Worm (Caenorhabditis elegans) whole organism, L2 larva: ENCODE data around the gene unc-31.

Experiments used
- C34F6.9 ChIP-seq: fragments of 150-350 bp; optimal IDR thresholded peaks from 2 replicates; lab custom pipeline; 2014; ENCODE audit warnings: missing biosample characterization, missing genetic modification characterization
- F13H6.1 ChIP-seq: sonication (generic microtip); optimal IDR thresholded peaks from 2 replicates; lab custom pipeline; 2016; ENCODE audit warnings: missing genetic modification characterization, missing compliant biosample characterization
- R02D3.7 ChIP-seq: fragments of 150-350 bp; optimal IDR thresholded peaks from 2 replicates; lab custom pipeline; 2014; ENCODE audit warnings: missing biosample characterization, missing genetic modification characterization
- Y55F3AM.14 ChIP-seq: fragments of 200-800 bp; sonication (Bioruptor generic); optimal IDR thresholded peaks from 2 replicates; lab custom pipeline; 2018; ENCODE audit warnings: mild to moderate bottlenecking, missing genetic modification characterization, missing compliant biosample characterization
- ZK546.5 ChIP-seq: sonication (generic microtip); optimal IDR thresholded peaks from 2 replicates; lab custom pipeline; 2017; ENCODE audit warnings: missing biosample characterization, missing genetic modification characterization
- alr-1 ChIP-seq: fragments of 150-350 bp; optimal IDR thresholded peaks from 2 replicates; lab custom pipeline; 2014; ENCODE audit warnings: missing biosample characterization, missing genetic modification characterization
- ama-1 ChIP-seq: fragments of 150-350 bp; optimal IDR thresholded peaks from 2 replicates; lab custom pipeline; 2018; ENCODE audit warnings: inconsistent platforms
- blmp-1 ChIP-seq: sonication (generic microtip); optimal IDR thresholded peaks from 2 replicates; lab custom pipeline; 2017; ENCODE audit warnings: missing genetic modification characterization, mild to moderate bottlenecking, missing compliant biosample characterization, antibody characterized with exemption, moderate library complexity; ENCODE audit not compliant: insufficient read depth
- ceh-82 ChIP-seq: fragments of 150-350 bp; optimal IDR thresholded peaks from 2 replicates; lab custom pipeline; 2014; ENCODE audit warnings: missing biosample characterization, missing genetic modification characterization
- crh-2 ChIP-seq: sonication (generic microtip); optimal IDR thresholded peaks from 2 replicates; lab custom pipeline; 2017; ENCODE audit warnings: missing biosample characterization, missing genetic modification characterization
- egl-27 ChIP-seq: sonication (generic microtip); optimal IDR thresholded peaks from 3 replicates; lab custom pipeline; 2017; ENCODE audit warnings: missing biosample characterization, missing genetic modification reagents, missing genetic modification characterization
- elt-1 ChIP-seq: fragments of 150-350 bp; optimal IDR thresholded peaks from 2 replicates; lab custom pipeline; 2014; ENCODE audit warnings: missing biosample characterization, missing genetic modification characterization
- elt-3 ChIP-seq: sonication (generic microtip); optimal IDR thresholded peaks from 2 replicates; lab custom pipeline; 2017; ENCODE audit warnings: missing biosample characterization, missing genetic modification characterization
- fos-1 ChIP-seq: fragments of 150-350 bp; optimal IDR thresholded peaks from 2 replicates; lab custom pipeline; 2014; ENCODE audit warnings: missing biosample characterization, missing genetic modification characterization
- lin-39 ChIP-seq: fragments of 150-350 bp; optimal IDR thresholded peaks from 2 replicates; lab custom pipeline; 2014; ENCODE audit warnings: missing biosample characterization, missing genetic modification reagents, missing genetic modification characterization
- mab-5 ChIP-seq: fragments of 150-350 bp; optimal IDR thresholded peaks from 2 replicates; lab custom pipeline; 2014; ENCODE audit warnings: missing biosample characterization, missing genetic modification characterization
- mbf-1 ChIP-seq: sonication (generic microtip); optimal IDR thresholded peaks from 2 replicates; lab custom pipeline; 2017; ENCODE audit warnings: missing biosample characterization, missing genetic modification characterization
- mdl-1 ChIP-seq, 2 experiments: fragments of 150-350 bp in 1 of 2; sonication (generic microtip) in 1 of 2; optimal IDR thresholded peaks; 2 replicates each; lab custom pipeline; 2017; ENCODE audit warnings: missing biosample characterization in 2 of 2, missing genetic modification characterization in 2 of 2
- nhr-11 ChIP-seq: fragments of 150-350 bp; optimal IDR thresholded peaks from 2 replicates; lab custom pipeline; 2014; ENCODE audit warnings: missing biosample characterization, missing genetic modification characterization
- nhr-12 ChIP-seq: fragments of 150-350 bp; optimal IDR thresholded peaks from 2 replicates; lab custom pipeline; 2014; ENCODE audit warnings: missing biosample characterization, missing genetic modification characterization
- nhr-129 ChIP-seq: fragments of 150-350 bp; optimal IDR thresholded peaks from 2 replicates; lab custom pipeline; 2014; ENCODE audit warnings: missing biosample characterization, missing genetic modification characterization
- nhr-21 ChIP-seq: fragments of 150-350 bp; optimal IDR thresholded peaks from 2 replicates; lab custom pipeline; 2014; ENCODE audit warnings: missing biosample characterization, missing genetic modification characterization
- nhr-237 ChIP-seq: fragments of 150-350 bp; optimal IDR thresholded peaks from 2 replicates; lab custom pipeline; 2014; ENCODE audit warnings: missing biosample characterization, missing genetic modification characterization
- nhr-25 ChIP-seq: fragments of 150-350 bp; sonication (generic microtip); optimal IDR thresholded peaks from 3 replicates; lab custom pipeline; 2014; ENCODE audit warnings: missing biosample characterization, missing genetic modification characterization
- nhr-6 ChIP-seq: fragments of 150-350 bp; optimal IDR thresholded peaks from 2 replicates; lab custom pipeline; 2014; ENCODE audit warnings: missing biosample characterization, missing genetic modification characterization
- nhr-77 ChIP-seq: fragments of 150-350 bp; optimal IDR thresholded peaks from 2 replicates; lab custom pipeline; 2014; ENCODE audit warnings: missing biosample characterization, missing genetic modification characterization
- peb-1 ChIP-seq: fragments of 150-350 bp; optimal IDR thresholded peaks from 2 replicates; lab custom pipeline; 2014; ENCODE audit warnings: missing biosample characterization, missing genetic modification characterization
- sem-4 ChIP-seq: fragments of 150-350 bp; optimal IDR thresholded peaks from 2 replicates; lab custom pipeline; 2014; ENCODE audit warnings: missing biosample characterization, missing genetic modification reagents, missing genetic modification characterization
- snpc-4 ChIP-seq: fragments of 150-350 bp; optimal IDR thresholded peaks from 2 replicates; lab custom pipeline; 2014; ENCODE audit warnings: missing biosample characterization, missing genetic modification characterization
- unc-39 ChIP-seq: fragments of 150-350 bp; optimal IDR thresholded peaks from 2 replicates; lab custom pipeline; 2014; ENCODE audit warnings: missing biosample characterization, missing genetic modification characterization
- unc-55 ChIP-seq: fragments of 150-350 bp; sonication (generic microtip); optimal IDR thresholded peaks from 3 replicates; lab custom pipeline; 2014; ENCODE audit warnings: missing biosample characterization, missing genetic modification reagents, missing genetic modification characterization
- unc-62 ChIP-seq: fragments of 150-350 bp; optimal IDR thresholded peaks from 2 replicates; lab custom pipeline; 2014; ENCODE audit warnings: missing biosample characterization, missing genetic modification reagents, missing genetic modification characterization
- zag-1 ChIP-seq: fragments of 150-350 bp; optimal IDR thresholded peaks from 2 replicates; lab custom pipeline; 2014; ENCODE audit warnings: missing biosample characterization, missing genetic modification characterization
- ztf-4 ChIP-seq: fragments of 150-350 bp; optimal IDR thresholded peaks from 2 replicates; lab custom pipeline; 2014; ENCODE audit warnings: missing biosample characterization, missing genetic modification characterization

unc-31 gene

ce11 chrIV:12771414-12771813 lies 2.3 kb upstream of the unc-31 start (continued):
- no peak for TF ChIP-seq nhr-25 (tag; lab: Kevin White, UChicago)
- peak; percentile 50 to 80 for TF ChIP-seq mdl-1 (tag; optimal IDR thresholded peaks at IDR 0.05; lab: Kevin White, UChicago)
- TF ChIP-seq unc-39 (tag; lab: Kevin White, UChicago): peak; percentile 32
- no peak for TF ChIP-seq snpc-4
- TF ChIP-seq ama-1 (lab: Kevin White, UChicago): no peak
- no peak for TF ChIP-seq ZK546.5
- peak; percentile 20 for TF ChIP-seq fos-1
- no peak for TF ChIP-seq mbf-1 (tag; lab: Kevin White, UChicago)
- TF ChIP-seq C34F6.9 (tag; lab: Kevin White, UChicago): peak; percentile 70
- no peak for TF ChIP-seq unc-62 (GFP tag; lab: Kevin White, UChicago)
- peak; percentile 81 for TF ChIP-seq F13H6.1 (tag; lab: Kevin White, UChicago)
- no peak for TF ChIP-seq nhr-21 (tag; lab: Kevin White, UChicago)

ce11 chrIV:12780980-12781379 lies 7.3 kb downstream of the unc-31 start:
- TF ChIP-seq elt-3 (tag; lab: Kevin White, UChicago): no peak
- no peak for TF ChIP-seq mbf-1 (tag; lab: Kevin White, UChicago)
- TF ChIP-seq zag-1 (tag; lab: Kevin White, UChicago): no peak
- TF ChIP-seq crh-2 (tag; lab: Kevin White, UChicago): no peak
- TF ChIP-seq nhr-11 (tag; lab: Kevin White, UChicago): no peak
- TF ChIP-seq mab-5 (tag; lab: Kevin White, UChicago): no peak
- no peak for TF ChIP-seq snpc-4
- no peak for TF ChIP-seq blmp-1 (tag; lab: Kevin White, UChicago)
- TF ChIP-seq nhr-25 (tag; lab: Kevin White, UChicago): no peak
- no peak for TF ChIP-seq ztf-4 (tag; lab: Kevin White, UChicago)
- TF ChIP-seq nhr-77 (tag; lab: Kevin White, UChicago): no peak
- TF ChIP-seq mdl-1 (tag; optimal IDR thresholded peaks at IDR 0.05; lab: Kevin White, UChicago): no peak
- TF ChIP-seq lin-39 (tag; lab: Kevin White, UChicago): no peak
- TF ChIP-seq nhr-12 (tag; lab: Kevin White, UChicago): no peak
- TF ChIP-seq, all 48 proteins: peak for 0

ce11 chrIV:12781804-12782449 lies 8.3 kb downstream of the unc-31 start:
- TF ChIP-seq ZK546.5 (no peak), elt-1 (tag; lab: Kevin White, UChicago) (no peak), snpc-4 (peak; percentile 34), blmp-1 (tag; lab: Kevin White, UChicago) (no peak), nhr-129 (no peak)

ce11 chrIV:12783165-12783564 lies 9.5 kb downstream of the unc-31 start:
- no peak for TF ChIP-seq blmp-1 (tag; lab: Kevin White, UChicago)
- no peak for TF ChIP-seq C34F6.9 (tag; lab: Kevin White, UChicago)
- no peak for TF ChIP-seq ceh-82
- TF ChIP-seq nhr-25 (tag; lab: Kevin White, UChicago): no peak
- no peak for TF ChIP-seq R02D3.7 (tag; lab: Kevin White, UChicago)
- no peak for TF ChIP-seq nhr-12 (tag; lab: Kevin White, UChicago)
- no peak for TF ChIP-seq alr-1 (tag; lab: Kevin White, UChicago)
- TF ChIP-seq Y55F3AM.14 (GFP tag; lab: Kevin White, UChicago): no peak
- no peak for TF ChIP-seq peb-1 (tag; lab: Kevin White, UChicago)
- no peak for TF ChIP-seq unc-55 (GFP tag; lab: Kevin White, UChicago)
- TF ChIP-seq ztf-4 (tag; lab: Kevin White, UChicago): no peak
- no peak for TF ChIP-seq egl-27 (tag; lab: Kevin White, UChicago)
- no peak for TF ChIP-seq mbf-1 (tag; lab: Kevin White, UChicago)
- no peak for TF ChIP-seq sem-4 (tag; lab: Kevin White, UChicago)
- no peak for TF ChIP-seq nhr-129
- TF ChIP-seq zag-1 (tag; lab: Kevin White, UChicago): no peak
- no peak for TF ChIP-seq nhr-6 (tag; lab: Kevin White, UChicago)
- no peak for TF ChIP-seq nhr-237 (tag; lab: Kevin White, UChicago)
- TF ChIP-seq fos-1: no peak
- no peak for TF ChIP-seq mab-5 (tag; lab: Kevin White, UChicago)

- TF ChIP-seq mab-5 (tag; lab: Kevin White, UChicago) (no peak), snpc-4 (peak; percentile 79)
Measured at ce11 chrIV:12785988-12786387, 12.3 kb downstream of the unc-31 start.
